Worm (Caenorhabditis elegans) whole organism, mixed stage, embryonic: ENCODE measurements around the gene R07G3.7.
A peak's percentile ranks its signal among the peaks of the same experiment; 100 is the strongest.

ENCODE experiments used
- M03D4.4 ChIP-seq: sonication (generic microtip); optimal IDR thresholded peaks from 2 replicates; lab custom pipeline; 2017; ENCODE audit warnings: mild to moderate bottlenecking, missing genetic modification characterization, missing compliant biosample characterization
- bed-3 ChIP-seq: fragments of 200-800 bp; sonication (Bioruptor generic); optimal IDR thresholded peaks from 3 replicates; lab custom pipeline; 2018; ENCODE audit warnings: mild to moderate bottlenecking, missing genetic modification characterization, moderate library complexity, missing compliant biosample characterization
- blmp-1 ChIP-seq: fragments of 150-350 bp; optimal IDR thresholded peaks from 2 replicates; lab custom pipeline; 2014; ENCODE audit warnings: missing biosample characterization, missing genetic modification characterization
- ceh-39 ChIP-seq: fragments of 150-350 bp; optimal IDR thresholded peaks from 2 replicates; lab custom pipeline; 2014; ENCODE audit warnings: missing biosample characterization, missing genetic modification characterization
- ceh-83 ChIP-seq: fragments of 200-800 bp; sonication (Bioruptor generic); optimal IDR thresholded peaks from 2 replicates; lab custom pipeline; 2018; ENCODE audit warnings: mild to moderate bottlenecking, missing genetic modification characterization, missing compliant biosample characterization
- ces-1 ChIP-seq: fragments of 150-350 bp; optimal IDR thresholded peaks from 2 replicates; lab custom pipeline; 2014; ENCODE audit warnings: missing biosample characterization, missing genetic modification reagents, missing genetic modification characterization
- cnd-1 ChIP-seq: fragments of 200-800 bp; sonication (Bioruptor generic); optimal IDR thresholded peaks from 2 replicates; lab custom pipeline; 2018; ENCODE audit warnings: mild to moderate bottlenecking, missing genetic modification characterization, missing compliant biosample characterization
- drap-1 ChIP-seq: fragments of 200-800 bp; sonication (Bioruptor generic); optimal IDR thresholded peaks from 3 replicates; lab custom pipeline; 2018; ENCODE audit warnings: mild to moderate bottlenecking, missing genetic modification characterization, missing compliant biosample characterization
- elt-1 ChIP-seq: sonication (generic microtip); optimal IDR thresholded peaks from 2 replicates; lab custom pipeline; 2017; ENCODE audit warnings: missing genetic modification characterization, mild to moderate bottlenecking, missing compliant biosample characterization, antibody characterized with exemption, moderate library complexity, borderline replicate concordance; ENCODE audit not compliant: insufficient read depth
- elt-3 ChIP-seq: fragments of 150-350 bp; optimal IDR thresholded peaks from 2 replicates; lab custom pipeline; 2014; ENCODE audit warnings: missing biosample characterization, missing genetic modification characterization
- flh-1 ChIP-seq: fragments of 200-800 bp; sonication (Bioruptor generic); optimal IDR thresholded peaks from 2 replicates; lab custom pipeline; 2018; ENCODE audit warnings: mild to moderate bottlenecking, missing genetic modification characterization, moderate library complexity, missing compliant biosample characterization
- ham-2 ChIP-seq: fragments of 200-800 bp; sonication (Bioruptor generic); optimal IDR thresholded peaks from 2 replicates; lab custom pipeline; 2018; ENCODE audit warnings: mild to moderate bottlenecking, missing genetic modification characterization, missing compliant biosample characterization
- hlh-1 ChIP-seq: fragments of 150-350 bp; optimal IDR thresholded peaks from 2 replicates; lab custom pipeline; 2014; ENCODE audit warnings: missing biosample characterization, missing genetic modification reagents, missing genetic modification characterization
- lin-13 ChIP-seq: fragments of 150-350 bp; optimal IDR thresholded peaks from 2 replicates; lab custom pipeline; 2014; ENCODE audit warnings: missing biosample characterization, missing genetic modification characterization
- lin-32 ChIP-seq: fragments of 200-800 bp; sonication (Bioruptor generic); optimal IDR thresholded peaks from 2 replicates; lab custom pipeline; 2018; ENCODE audit warnings: mild to moderate bottlenecking, missing genetic modification characterization, missing compliant biosample characterization
- lsy-2 ChIP-seq: fragments of 150-350 bp; optimal IDR thresholded peaks from 2 replicates; lab custom pipeline; 2014; ENCODE audit warnings: missing biosample characterization, missing genetic modification characterization
- mep-1 ChIP-seq: fragments of 150-350 bp; optimal IDR thresholded peaks from 2 replicates; lab custom pipeline; 2017; ENCODE audit warnings: missing biosample characterization, missing genetic modification reagents, missing genetic modification characterization, inconsistent platforms
- nhr-12 ChIP-seq: fragments of 150-350 bp; optimal IDR thresholded peaks from 2 replicates; lab custom pipeline; 2014; ENCODE audit warnings: missing biosample characterization, missing genetic modification characterization
- nhr-2 ChIP-seq: fragments of 150-350 bp; optimal IDR thresholded peaks from 2 replicates; lab custom pipeline; 2014; ENCODE audit warnings: missing biosample characterization, missing genetic modification characterization
- nhr-237 ChIP-seq: fragments of 150-350 bp; optimal IDR thresholded peaks from 2 replicates; lab custom pipeline; 2014; ENCODE audit warnings: missing biosample characterization, missing genetic modification characterization
- nhr-28 ChIP-seq: fragments of 150-350 bp; optimal IDR thresholded peaks from 2 replicates; lab custom pipeline; 2014; ENCODE audit warnings: missing biosample characterization, missing genetic modification characterization
- pha-4 ChIP-seq: fragments of 150-350 bp; optimal IDR thresholded peaks from 2 replicates; lab custom pipeline; 2018; ENCODE audit warnings: missing biosample characterization, missing genetic modification reagents, missing genetic modification characterization
- sem-2 ChIP-seq: fragments of 200-800 bp; sonication (Bioruptor generic); optimal IDR thresholded peaks from 2 replicates; lab custom pipeline; 2018; ENCODE audit warnings: mild to moderate bottlenecking, missing genetic modification characterization, missing compliant biosample characterization
- snpc-4 ChIP-seq: fragments of 150-350 bp; optimal IDR thresholded peaks from 2 replicates; lab custom pipeline; 2014; ENCODE audit warnings: missing biosample characterization, missing genetic modification characterization
- sptf-1 ChIP-seq: sonication (generic microtip); optimal IDR thresholded peaks from 2 replicates; lab custom pipeline; 2017; ENCODE audit warnings: mild to moderate bottlenecking, missing genetic modification characterization, moderate library complexity, missing compliant biosample characterization
- tbx-8 ChIP-seq: fragments of 200-800 bp; sonication (Bioruptor generic); optimal IDR thresholded peaks from 2 replicates; lab custom pipeline; 2018; ENCODE audit warnings: mild to moderate bottlenecking, missing genetic modification characterization, moderate library complexity, missing compliant biosample characterization
- unc-120 ChIP-seq: sonication (generic microtip); optimal IDR thresholded peaks from 2 replicates; lab custom pipeline; 2017; ENCODE audit warnings: missing genetic modification characterization, missing compliant biosample characterization; ENCODE audit not compliant: poor library complexity, severe bottlenecking
- unc-39 ChIP-seq: fragments of 150-350 bp; optimal IDR thresholded peaks from 2 replicates; lab custom pipeline; 2014; ENCODE audit warnings: missing biosample characterization, missing genetic modification characterization
- unc-62 ChIP-seq: fragments of 150-350 bp; optimal IDR thresholded peaks from 2 replicates; lab custom pipeline; 2014; ENCODE audit warnings: missing biosample characterization, missing genetic modification reagents, missing genetic modification characterization
- zip-8 ChIP-seq: fragments of 150-350 bp; optimal IDR thresholded peaks from 2 replicates; lab custom pipeline; 2014; ENCODE audit warnings: missing biosample characterization, missing genetic modification characterization
- ztf-11 ChIP-seq: fragments of 150-350 bp; optimal IDR thresholded peaks from 2 replicates; lab custom pipeline; 2014; ENCODE audit warnings: missing biosample characterization, missing genetic modification characterization

Gene R07G3.7

DNA sequence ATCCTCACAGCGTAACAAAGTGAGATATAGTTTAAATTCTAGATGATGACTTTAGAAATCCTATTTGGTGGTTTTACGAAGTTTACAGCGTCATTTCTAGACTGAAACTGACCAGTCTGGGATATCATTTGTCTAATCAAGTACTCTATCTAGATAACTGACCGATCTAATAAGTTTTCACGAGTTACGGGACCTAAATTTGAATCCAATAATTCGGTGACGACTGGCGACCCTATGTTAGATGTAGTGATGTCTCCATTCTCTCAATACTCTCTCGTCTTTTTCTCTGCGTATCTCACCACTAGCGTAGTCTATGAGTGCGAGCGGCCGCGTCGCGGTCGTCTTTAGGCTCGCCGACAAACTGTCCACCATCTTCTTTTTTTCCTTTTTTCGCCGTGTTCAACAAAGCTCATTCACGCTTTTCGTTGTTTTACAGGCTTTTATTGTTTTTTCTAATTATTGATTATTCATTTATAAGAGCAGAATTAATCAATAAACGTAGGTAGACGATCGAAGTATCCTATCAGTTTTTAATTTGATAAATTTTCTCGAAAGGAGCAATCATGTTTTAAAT, 1.9 kb upstream of the R07G3.7 start:
- peak; percentile 4 for TF ChIP-seq lsy-2 (tag; lab: Kevin White, UChicago)
- no peak for TF ChIP-seq blmp-1
- peak; percentile 14 for TF ChIP-seq ceh-39 (tag; lab: Kevin White, UChicago)
- no peak for TF ChIP-seq ceh-83
- TF ChIP-seq unc-120 (tag; lab: Kevin White, UChicago): peak; percentile 25
- peak; percentile 69 for TF ChIP-seq ces-1 (GFP tag; lab: Kevin White, UChicago)
- no peak for TF ChIP-seq nhr-2
- TF ChIP-seq mep-1 (tag; lab: Kevin White, UChicago): peak; percentile 42
- TF ChIP-seq, all 35 proteins: peak for 5

DNA sequence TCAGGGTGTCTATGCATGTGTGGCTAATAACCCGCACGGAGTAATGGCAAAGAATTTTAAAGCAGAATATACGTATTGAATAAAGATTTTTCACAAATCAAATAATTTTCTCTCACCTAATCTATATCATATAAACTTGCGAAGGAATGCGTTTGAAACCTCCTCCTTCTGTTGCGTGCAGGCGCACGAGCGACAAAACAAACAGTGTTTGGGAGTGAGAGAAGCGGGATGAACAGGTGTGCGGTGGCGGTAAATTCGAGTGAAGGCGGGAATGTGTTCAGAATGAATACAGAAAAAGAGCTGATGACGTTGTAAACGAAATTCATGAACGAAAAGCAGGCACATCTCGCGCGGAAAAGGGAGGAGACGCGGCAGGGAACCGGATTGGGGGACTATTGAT, 802 bp upstream of the R07G3.7 start:
- TF ChIP-seq lin-32 (peak; percentile 10), hlh-1 (tag; lab: Kevin White, UChicago) (peak; percentile 64), unc-39 (tag; lab: Kevin White, UChicago) (no peak)
- TF ChIP-seq, all 35 proteins: peak for 2

- TF ChIP-seq blmp-1 (no peak), ceh-83 (no peak), lsy-2 (tag; lab: Kevin White, UChicago) (no peak), nhr-28 (tag; lab: Kevin White, UChicago) (no peak), nhr-237 (tag; lab: Kevin White, UChicago) (no peak), mep-1 (tag; lab: Kevin White, UChicago) (no peak), M03D4.4 (tag; lab: Kevin White, UChicago) (no peak), elt-1 (no peak), ham-2 (GFP tag; lab: Kevin White, UChicago) (no peak), snpc-4 (tag; lab: Kevin White, UChicago) (no peak), lin-13 (no peak), zip-8 (tag; lab: Kevin White, UChicago) (no peak), flh-1 (GFP tag; lab: Kevin White, UChicago) (no peak), ztf-11 (tag; lab: Kevin White, UChicago) (no peak), unc-62 (no peak), unc-120 (tag; lab: Kevin White, UChicago) (no peak), bed-3 (no peak), ceh-39 (tag; lab: Kevin White, UChicago) (no peak), sptf-1 (tag; lab: Kevin White, UChicago) (no peak)
- TF ChIP-seq, all 35 proteins: peak for 0
Observed at ce11 chrII:7607953-7608352, 5.6 kb downstream of the R07G3.7 start, which contains the start of gene lips-17. Gene lips-17 (plus strand): TSS chrII:7608253.

DNA sequence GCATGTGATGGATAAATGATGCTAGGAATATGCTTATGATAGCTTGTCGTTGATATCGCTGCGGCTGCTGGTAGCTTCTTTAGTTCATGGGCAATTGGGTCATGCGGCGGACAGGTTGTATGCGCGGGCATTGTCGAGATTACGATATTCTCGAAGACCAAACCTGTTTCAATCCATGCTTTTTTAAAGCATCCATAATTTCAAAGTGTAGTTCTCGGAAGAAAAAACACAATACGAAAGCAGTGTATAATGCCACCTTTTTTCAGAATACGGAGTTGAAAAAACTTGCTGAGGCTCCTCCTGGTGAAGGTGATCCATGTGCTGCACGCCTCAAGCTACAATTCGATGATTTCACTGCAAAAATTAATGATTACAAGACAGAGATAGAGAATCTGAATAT, 8.2 kb downstream of the R07G3.7 start, which contains the start of gene osm-8:
osm-8 (minus strand) TSS at position 101 of the 400 bp plus-strand sequence.
- no peak for TF ChIP-seq drap-1

- TF ChIP-seq unc-120 (tag; lab: Kevin White, UChicago) (no peak), unc-62 (no peak), ces-1 (GFP tag; lab: Kevin White, UChicago) (no peak), ceh-39 (tag; lab: Kevin White, UChicago) (no peak), zip-8 (tag; lab: Kevin White, UChicago) (no peak), cnd-1 (tag; lab: Kevin White, UChicago) (no peak), mep-1 (tag; lab: Kevin White, UChicago) (no peak), lsy-2 (tag; lab: Kevin White, UChicago) (no peak), elt-3 (no peak), ham-2 (GFP tag; lab: Kevin White, UChicago) (no peak), ceh-83 (no peak), drap-1 (no peak)
Observed at ce11 chrII:7599357-7599756, 14.2 kb downstream of the R07G3.7 start, which contains the start of gene npp-21. Gene npp-21 (plus strand): TSS chrII:7599657.

DNA sequence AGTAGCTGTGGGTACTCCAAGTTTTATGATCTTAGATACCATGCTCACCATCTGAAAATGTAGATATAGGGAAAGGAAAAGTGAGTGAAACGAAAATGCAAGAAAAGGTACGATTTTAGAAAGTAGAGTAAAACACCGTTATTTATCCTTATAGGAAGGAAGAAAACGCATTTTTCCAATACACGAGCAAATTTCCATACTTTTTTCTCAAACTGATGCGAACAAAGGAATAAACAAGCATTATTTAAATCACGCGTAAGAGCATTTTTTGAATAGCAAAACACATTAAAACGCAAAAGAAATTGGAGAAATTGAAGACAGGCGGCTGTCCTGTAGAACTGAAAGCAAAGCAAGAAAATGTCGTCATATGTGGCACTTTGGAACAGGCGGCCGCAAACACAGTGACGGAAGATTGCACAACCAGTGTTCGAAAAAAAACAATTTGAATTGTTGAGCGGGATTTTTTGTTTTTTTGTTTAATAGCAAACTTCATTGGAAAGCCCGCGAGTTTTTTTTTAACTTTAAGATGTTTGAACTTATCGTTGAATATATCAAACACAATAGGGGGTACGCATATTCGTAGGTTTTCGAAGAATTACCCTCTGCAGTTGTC, 14.7 kb downstream of the R07G3.7 start, which contains the start of gene pgam-5:
pgam-5 (minus strand) TSS at position 51 of the 613 bp plus-strand sequence.
- no peak for TF ChIP-seq ceh-39 (tag; lab: Kevin White, UChicago)
- TF ChIP-seq tbx-8 (GFP tag; lab: Kevin White, UChicago): no peak
- TF ChIP-seq ces-1 (GFP tag; lab: Kevin White, UChicago): no peak
- TF ChIP-seq snpc-4 (tag; lab: Kevin White, UChicago): no peak
- TF ChIP-seq sptf-1 (tag; lab: Kevin White, UChicago): no peak
- TF ChIP-seq elt-3: no peak
- TF ChIP-seq nhr-2: no peak
- no peak for TF ChIP-seq sem-2 (GFP tag; lab: Kevin White, UChicago)
- TF ChIP-seq mep-1 (tag; lab: Kevin White, UChicago): no peak
- TF ChIP-seq elt-1: no peak
- no peak for TF ChIP-seq unc-120 (tag; lab: Kevin White, UChicago)
- no peak for TF ChIP-seq nhr-12 (tag; lab: Kevin White, UChicago)
- TF ChIP-seq hlh-1 (tag; lab: Kevin White, UChicago): no peak
- TF ChIP-seq drap-1: no peak
- TF ChIP-seq pha-4 (tag; lab: Kevin White, UChicago): no peak
- no peak for TF ChIP-seq cnd-1 (tag; lab: Kevin White, UChicago)
